Worm (Caenorhabditis elegans) whole organism, early embryonic: Measurements from ENCODE around the gene hmg-12.

Experiments
- B0310.2 ChIP-seq: sonication (generic microtip); optimal IDR thresholded peaks from 2 replicates; lab custom pipeline; 2016; ENCODE audit warnings: mild to moderate bottlenecking, missing genetic modification characterization, missing compliant biosample characterization
- F13C5.2 ChIP-seq: sonication (generic microtip); optimal IDR thresholded peaks from 2 replicates; lab custom pipeline; 2017; ENCODE audit warnings: mild to moderate bottlenecking, missing genetic modification characterization, inconsistent platforms, missing compliant biosample characterization
- aly-1 ChIP-seq: sonication (generic microtip); optimal IDR thresholded peaks from 2 replicates; lab custom pipeline; 2016; ENCODE audit warnings: missing genetic modification characterization, missing compliant biosample characterization
- ama-1 ChIP-seq: fragments of 150-350 bp; optimal IDR thresholded peaks from 2 replicates; lab custom pipeline; 2014
- ceh-13 ChIP-seq: fragments of 200-800 bp; sonication (Bioruptor generic); optimal IDR thresholded peaks from 2 replicates; lab custom pipeline; 2018; ENCODE audit warnings: mild to moderate bottlenecking, missing genetic modification characterization, missing compliant biosample characterization
- ceh-36 ChIP-seq: sonication (generic microtip); optimal IDR thresholded peaks from 2 replicates; lab custom pipeline; 2016; ENCODE audit warnings: missing genetic modification characterization, inconsistent platforms, missing compliant biosample characterization
- ets-7 ChIP-seq: sonication (generic microtip); optimal IDR thresholded peaks from 2 replicates; lab custom pipeline; 2016; ENCODE audit warnings: missing genotype, missing genetic modification characterization, missing compliant biosample characterization
- flt-1 ChIP-seq: fragments of 200-800 bp; sonication (Bioruptor generic); IDR thresholded peaks from 2 replicates; pipeline ENCODE4 v1.3.6; 2022; ENCODE audit warnings: missing genetic modification characterization, missing compliant biosample characterization
- hmbx-1 ChIP-seq: sonication (generic microtip); optimal IDR thresholded peaks from 2 replicates; lab custom pipeline; 2016; ENCODE audit warnings: mild to moderate bottlenecking, missing genetic modification characterization, missing compliant biosample characterization
- pes-1 ChIP-seq: fragments of 200-800 bp; sonication (Bioruptor generic); IDR thresholded peaks from 2 replicates; pipeline ENCODE4 v1.3.6; 2022; ENCODE audit warnings: missing genetic modification reagents, missing genetic modification characterization, missing compliant biosample characterization
- scrt-1 ChIP-seq: fragments of 200-800 bp; sonication (Bioruptor generic); IDR thresholded peaks from 2 replicates; pipeline ENCODE4 v1.3.6; 2022; ENCODE audit warnings: missing genetic modification characterization, missing compliant biosample characterization
- tbx-11 ChIP-seq: fragments of 200-800 bp; sonication (Bioruptor generic); IDR thresholded peaks from 2 replicates; pipeline ENCODE4 v1.3.6; 2022; ENCODE audit warnings: missing genetic modification characterization, missing compliant biosample characterization
- tbx-37 ChIP-seq: fragments of 200-800 bp; sonication (Bioruptor generic); conservative IDR thresholded peaks from 2 replicates; pipeline ENCODE4 v1.3.6; 2022; ENCODE audit warnings: missing genetic modification reagents, missing genetic modification characterization, missing compliant biosample characterization
- tra-4 ChIP-seq: sonication (generic microtip); optimal IDR thresholded peaks from 2 replicates; lab custom pipeline; 2017; ENCODE audit warnings: missing genetic modification characterization, missing compliant biosample characterization

ce11 chrII:11889420-11890075 is 26.8 kb upstream of the hmg-12 start:
- TF ChIP-seq ama-1, result peak; percentile 93
- no peak for TF ChIP-seq tbx-37 (GFP tag; lab: Robert Waterston, UW)
- no peak for TF ChIP-seq hmbx-1 (tag; lab: Kevin White, UChicago)
- peak; percentile 47 for TF ChIP-seq aly-1 (tag; lab: Kevin White, UChicago)
- TF ChIP-seq ets-7 (tag; lab: Kevin White, UChicago), result no peak
- TF ChIP-seq pes-1 (GFP tag; lab: Robert Waterston, UW), result no peak
- TF ChIP-seq ceh-36 (tag; lab: Kevin White, UChicago), result no peak
- no peak for TF ChIP-seq flt-1 (GFP tag; lab: Robert Waterston, UW)
- no peak for TF ChIP-seq ceh-13 (GFP tag; lab: Kevin White, UChicago)
- TF ChIP-seq tbx-11 (GFP tag; lab: Robert Waterston, UW), result no peak
- TF ChIP-seq F13C5.2, result no peak
- no peak for TF ChIP-seq scrt-1 (GFP tag; lab: Robert Waterston, UW)
- TF ChIP-seq tra-4 (tag; lab: Kevin White, UChicago), result no peak
- peak; percentile 43 for TF ChIP-seq B0310.2 (tag; lab: Kevin White, UChicago)
